Worm (Caenorhabditis elegans): Measurements from ENCODE around the gene ndub-5.

Gene ndub-5

DNA sequence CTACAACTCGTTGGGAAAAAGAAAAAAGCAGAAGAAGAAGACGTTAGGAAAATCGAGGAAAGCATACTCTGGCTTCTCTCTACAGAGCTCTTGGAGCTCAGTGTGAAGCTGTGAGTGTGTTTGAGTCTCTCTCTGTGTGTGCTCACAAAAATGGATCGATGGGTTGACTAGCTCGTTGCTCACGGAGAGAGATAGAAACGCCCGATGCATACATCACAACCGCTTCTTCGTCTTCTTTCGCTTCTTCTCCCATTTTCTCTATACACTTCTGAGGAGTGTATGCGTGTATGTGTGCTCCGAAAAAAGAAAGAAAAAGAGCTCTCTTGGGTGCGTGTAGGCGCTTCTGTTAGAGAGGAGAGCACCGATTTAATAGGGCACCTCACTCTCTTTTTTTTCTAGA lies 33.9 kb upstream of the ndub-5 start:
- no peak for TF ChIP-seq ama-1 (optimal IDR thresholded peaks at IDR 0.05)
- TF ChIP-seq ets-7 (tag; optimal IDR thresholded peaks at IDR 0.05) = no peak

DNA sequence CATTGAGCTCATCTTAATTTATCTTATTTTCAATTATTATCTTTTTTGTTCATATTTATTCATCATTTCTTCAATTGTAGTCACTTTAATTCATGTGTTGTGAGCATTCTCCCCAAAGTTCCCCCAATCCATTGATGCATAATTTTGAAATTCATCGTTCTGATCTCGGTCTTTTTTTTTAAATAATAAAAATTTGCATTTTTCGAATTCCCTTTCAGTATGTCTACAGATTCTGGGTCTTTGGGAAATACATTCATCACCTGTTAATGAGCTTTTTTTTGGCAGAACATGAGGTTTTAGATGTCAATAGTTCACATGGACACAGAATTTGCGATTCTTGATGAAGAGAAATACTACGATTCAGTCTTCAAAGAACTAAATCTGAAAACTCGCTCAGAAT lies 28.7 kb upstream of the ndub-5 start, which contains the start of gene damt-1:
Gene damt-1, plus strand, starts transcription at position 301 of the 400 bp plus-strand sequence.
- TF ChIP-seq hmg-4 (GFP tag; optimal IDR thresholded peaks at IDR 0.05) (no peak), tbx-11 (GFP tag; IDR thresholded peaks at IDR 0.05) (no peak), ceh-36 (tag; optimal IDR thresholded peaks at IDR 0.05) (no peak), pes-1 (GFP tag; IDR thresholded peaks at IDR 0.05) (no peak), tbx-37 (GFP tag; conservative IDR thresholded peaks at IDR 0.05) (no peak), aly-1 (tag; optimal IDR thresholded peaks at IDR 0.05) (no peak), hmbx-1 (tag; optimal IDR thresholded peaks at IDR 0.05) (no peak), ama-1 (optimal IDR thresholded peaks at IDR 0.05) (no peak), F13C5.2 (tag; optimal IDR thresholded peaks at IDR 0.05) (no peak), hnd-1 (tag; optimal IDR thresholded peaks at IDR 0.05) (no peak)

DNA sequence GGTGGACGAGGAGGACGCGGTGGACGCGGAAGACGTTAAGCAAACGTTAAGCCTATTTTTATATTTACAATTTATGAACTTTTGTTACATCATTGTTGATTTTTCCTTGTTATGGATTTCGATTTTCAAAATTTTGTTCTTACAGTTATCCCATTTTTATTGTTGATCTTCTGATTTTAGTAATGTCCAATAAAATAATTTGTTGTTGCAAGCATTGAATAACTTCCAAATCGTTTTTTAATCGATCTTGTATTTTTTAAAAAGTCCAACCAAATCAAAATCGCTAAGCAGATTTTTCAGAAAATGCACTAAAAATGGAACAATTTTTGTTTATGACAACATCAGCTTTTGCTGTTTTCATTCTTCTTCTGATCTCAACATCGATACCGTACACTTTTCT lies 26.7 kb upstream of the ndub-5 start, which contains the start of gene zipt-3:
Gene zipt-3, plus strand, starts transcription at position 301 of the 400 bp plus-strand sequence.
- TF ChIP-seq ama-1 (optimal IDR thresholded peaks at IDR 0.05) (no peak), tra-4 (tag; optimal IDR thresholded peaks at IDR 0.05) (no peak), F13C5.2 (tag; optimal IDR thresholded peaks at IDR 0.05) (no peak), hmg-4 (GFP tag; optimal IDR thresholded peaks at IDR 0.05) (no peak), ceh-13 (GFP tag; optimal IDR thresholded peaks at IDR 0.05) (no peak), sea-1 (GFP tag; conservative IDR thresholded peaks at IDR 0.05) (no peak), B0310.2 (tag; optimal IDR thresholded peaks at IDR 0.05) (no peak), aly-1 (tag; optimal IDR thresholded peaks at IDR 0.05) (no peak), ets-7 (tag; optimal IDR thresholded peaks at IDR 0.05) (no peak), pes-1 (GFP tag; IDR thresholded peaks at IDR 0.05) (no peak), tbx-11 (GFP tag; IDR thresholded peaks at IDR 0.05) (no peak), hnd-1 (tag; optimal IDR thresholded peaks at IDR 0.05) (no peak), tbx-37 (GFP tag; conservative IDR thresholded peaks at IDR 0.05) (no peak), flt-1 (GFP tag; IDR thresholded peaks at IDR 0.05) (no peak), ceh-36 (tag; optimal IDR thresholded peaks at IDR 0.05) (no peak), scrt-1 (GFP tag; IDR thresholded peaks at IDR 0.05) (no peak)

DNA sequence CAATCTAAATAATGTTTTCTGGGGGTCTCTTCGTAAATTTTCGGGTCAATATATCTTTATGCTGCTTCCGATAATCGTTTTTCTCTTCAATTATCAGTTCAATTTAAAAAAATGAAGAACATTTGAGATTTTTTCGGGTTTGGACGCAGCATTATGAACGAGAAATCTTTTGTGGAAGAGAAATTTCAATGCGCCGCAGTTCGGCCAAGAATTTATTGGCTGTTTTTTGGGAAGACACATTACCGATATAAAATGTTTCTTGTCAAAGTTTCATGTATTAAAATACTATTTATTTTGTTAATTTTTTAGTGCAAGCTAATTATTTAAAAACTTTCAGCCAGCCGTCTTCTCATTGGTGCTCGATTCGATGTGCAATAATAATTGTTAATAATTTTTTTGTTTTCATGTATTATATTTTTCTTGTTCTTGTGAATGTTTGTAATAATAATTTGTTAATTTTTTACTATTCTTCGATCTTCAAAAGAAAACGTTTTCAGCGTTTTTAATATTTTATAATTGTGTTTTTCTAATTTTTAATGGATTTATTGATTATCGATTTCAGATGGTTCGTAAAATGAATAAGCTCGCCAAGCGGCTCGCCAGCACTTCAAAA lies 24.7 kb upstream of the ndub-5 start, which contains the start of the genes C18A3.10 and C18A3.3:
Gene C18A3.10, minus strand, starts transcription at position 101 of the 613 bp plus-strand sequence.
Gene C18A3.3, plus strand, starts transcription at position 563 of the 613 bp plus-strand sequence.
- TF ChIP-seq F13C5.2 (tag; optimal IDR thresholded peaks at IDR 0.05) (no peak), hmbx-1 (tag; optimal IDR thresholded peaks at IDR 0.05) (no peak), ets-7 (tag; optimal IDR thresholded peaks at IDR 0.05) (no peak)

DNA sequence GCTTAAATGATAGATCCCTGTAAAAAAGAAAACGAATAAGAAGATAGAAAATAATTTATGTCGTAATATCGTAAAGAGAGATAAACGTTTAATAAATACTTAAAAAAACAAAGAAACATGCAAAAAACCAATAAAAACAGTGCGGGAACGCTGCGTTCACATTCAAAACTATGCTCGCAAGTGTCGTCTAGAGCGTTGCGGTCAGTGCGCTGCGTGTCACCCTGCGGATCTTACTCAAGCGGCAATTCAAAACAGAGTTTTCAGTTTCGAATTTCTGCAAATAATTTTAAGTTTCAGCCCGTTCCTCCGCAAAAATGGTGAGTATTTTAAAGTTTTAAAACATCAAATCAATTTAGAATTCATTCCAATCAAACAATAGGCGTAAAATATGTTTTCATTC lies 23.7 kb upstream of the ndub-5 start, which contains the start of the genes tiar-1 and lelo-4:
Gene tiar-1, minus strand, starts transcription at position 17 of the 400 bp plus-strand sequence.
Gene lelo-4, plus strand, starts transcription at position 118 of the 400 bp plus-strand sequence.
- TF ChIP-seq ceh-36 (tag; optimal IDR thresholded peaks at IDR 0.05) (no peak), F13C5.2 (tag; optimal IDR thresholded peaks at IDR 0.05) (peak; percentile 29), hmg-4 (GFP tag; optimal IDR thresholded peaks at IDR 0.05) (peak; percentile 7)

DNA sequence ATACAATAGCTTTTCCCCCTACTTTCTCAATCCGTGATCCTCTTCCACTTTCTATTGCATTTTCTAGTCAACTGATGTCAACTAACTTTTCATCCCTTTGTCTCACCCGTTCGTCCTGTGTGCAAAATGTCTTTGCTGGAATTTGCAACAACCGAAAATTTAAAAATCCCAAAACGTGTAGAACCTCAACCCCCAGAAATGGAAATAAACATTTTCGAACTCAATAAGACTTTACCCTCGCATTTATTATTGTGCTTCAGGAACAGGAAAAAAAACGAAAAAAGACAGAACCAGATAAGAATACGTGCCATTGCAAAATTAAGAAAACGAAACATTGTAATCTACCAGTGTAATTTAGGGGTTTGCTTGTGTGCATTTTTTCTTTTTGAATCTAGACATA lies 21.0 kb upstream of the ndub-5 start:
- TF ChIP-seq tbx-37 (GFP tag; conservative IDR thresholded peaks at IDR 0.05) (no peak), hnd-1 (tag; optimal IDR thresholded peaks at IDR 0.05) (no peak), ama-1 (optimal IDR thresholded peaks at IDR 0.05) (peak; percentile 28), tbx-11 (GFP tag; IDR thresholded peaks at IDR 0.05) (no peak), ceh-13 (GFP tag; optimal IDR thresholded peaks at IDR 0.05) (no peak)

DNA sequence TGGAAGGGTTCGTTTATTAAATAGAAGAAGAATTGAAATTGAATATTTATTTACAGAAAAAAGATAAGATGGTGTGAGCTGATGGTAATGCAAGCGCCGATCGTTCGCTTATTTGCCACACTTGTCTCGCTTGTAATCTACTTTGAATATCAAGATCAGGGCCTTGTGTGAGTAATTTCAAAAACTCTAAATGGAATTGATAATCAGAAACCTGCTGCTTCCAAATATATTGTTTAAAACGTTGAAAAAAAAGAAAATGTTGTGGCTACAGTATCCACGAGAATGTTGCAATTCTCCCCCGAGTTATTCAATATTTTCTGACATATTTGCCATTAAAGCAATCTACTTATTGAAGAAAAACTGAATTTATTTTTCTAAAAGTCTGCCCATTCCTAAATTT lies 19.7 kb upstream of the ndub-5 start:
- TF ChIP-seq tbx-37 (GFP tag; conservative IDR thresholded peaks at IDR 0.05) (no peak), hnd-1 (tag; optimal IDR thresholded peaks at IDR 0.05) (no peak), ets-7 (tag; optimal IDR thresholded peaks at IDR 0.05) (no peak), B0310.2 (tag; optimal IDR thresholded peaks at IDR 0.05) (no peak), ama-1 (optimal IDR thresholded peaks at IDR 0.05) (no peak), scrt-1 (GFP tag; IDR thresholded peaks at IDR 0.05) (no peak), ceh-36 (tag; optimal IDR thresholded peaks at IDR 0.05) (no peak), hmg-4 (GFP tag; optimal IDR thresholded peaks at IDR 0.05) (no peak), tbx-11 (GFP tag; IDR thresholded peaks at IDR 0.05) (no peak), flt-1 (GFP tag; IDR thresholded peaks at IDR 0.05) (no peak), F13C5.2 (tag; optimal IDR thresholded peaks at IDR 0.05) (no peak), aly-1 (tag; optimal IDR thresholded peaks at IDR 0.05) (no peak), sea-1 (GFP tag; conservative IDR thresholded peaks at IDR 0.05) (no peak), hmbx-1 (tag; optimal IDR thresholded peaks at IDR 0.05) (no peak), ceh-13 (GFP tag; optimal IDR thresholded peaks at IDR 0.05) (no peak), pes-1 (GFP tag; IDR thresholded peaks at IDR 0.05) (no peak), tra-4 (tag; optimal IDR thresholded peaks at IDR 0.05) (no peak)

DNA sequence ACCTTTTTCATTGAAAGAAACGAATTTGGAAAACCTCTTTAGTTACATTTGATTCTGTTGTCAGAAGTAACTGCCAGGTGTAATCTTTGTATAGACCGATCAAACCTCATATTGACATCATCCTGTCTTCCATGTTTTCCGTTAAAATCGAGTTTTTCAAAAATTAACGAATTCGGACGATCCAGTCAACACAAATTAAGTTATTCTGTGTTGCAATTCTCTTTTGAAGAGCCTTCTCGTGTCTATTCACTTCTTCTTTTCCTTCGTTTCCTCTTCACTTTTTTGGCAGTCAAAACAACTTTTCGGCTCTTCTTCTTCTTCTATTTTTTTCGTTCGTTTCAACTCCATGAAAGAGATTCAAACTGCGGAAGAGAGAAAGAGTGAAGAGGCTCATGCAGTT lies 17.0 kb upstream of the ndub-5 start:
- TF ChIP-seq tbx-37 (GFP tag; conservative IDR thresholded peaks at IDR 0.05) (no peak), pes-1 (GFP tag; IDR thresholded peaks at IDR 0.05) (no peak), ets-7 (tag; optimal IDR thresholded peaks at IDR 0.05) (no peak), hmg-4 (GFP tag; optimal IDR thresholded peaks at IDR 0.05) (no peak), ceh-36 (tag; optimal IDR thresholded peaks at IDR 0.05) (no peak), flt-1 (GFP tag; IDR thresholded peaks at IDR 0.05) (no peak), scrt-1 (GFP tag; IDR thresholded peaks at IDR 0.05) (no peak), hnd-1 (tag; optimal IDR thresholded peaks at IDR 0.05) (no peak), B0310.2 (tag; optimal IDR thresholded peaks at IDR 0.05) (no peak)
